Fruit fly (Drosophila melanogaster) Kc167 (cell line): Measurements from ENCODE around the gene ed.

Source experiments
- Myc ChIP-seq: fragments of >200 bp; optimal IDR thresholded peaks from 2 replicates; lab custom pipeline; 2017; ENCODE audit warnings: missing external identifiers
- Sin3A ChIP-seq: fragments of >200 bp; optimal IDR thresholded peaks from 2 replicates; lab custom pipeline; 2018; ENCODE audit warnings: missing external identifiers
- h ChIP-seq: fragments of >200 bp; optimal IDR thresholded peaks from 3 replicates; lab custom pipeline; 2018; ENCODE audit warnings: missing external identifiers
- insv ChIP-seq: fragments of >200 bp; optimal IDR thresholded peaks from 3 replicates; lab custom pipeline; 2018; ENCODE audit warnings: missing external identifiers
- psq ChIP-seq: fragments of >200 bp; optimal IDR thresholded peaks from 2 replicates; lab custom pipeline; 2017; ENCODE audit warnings: missing external identifiers
- ttk ChIP-seq: sonication (Bioruptor generic); optimal IDR thresholded peaks from 2 replicates; lab custom pipeline; 2017; ENCODE audit warnings: missing external identifiers

DNA sequence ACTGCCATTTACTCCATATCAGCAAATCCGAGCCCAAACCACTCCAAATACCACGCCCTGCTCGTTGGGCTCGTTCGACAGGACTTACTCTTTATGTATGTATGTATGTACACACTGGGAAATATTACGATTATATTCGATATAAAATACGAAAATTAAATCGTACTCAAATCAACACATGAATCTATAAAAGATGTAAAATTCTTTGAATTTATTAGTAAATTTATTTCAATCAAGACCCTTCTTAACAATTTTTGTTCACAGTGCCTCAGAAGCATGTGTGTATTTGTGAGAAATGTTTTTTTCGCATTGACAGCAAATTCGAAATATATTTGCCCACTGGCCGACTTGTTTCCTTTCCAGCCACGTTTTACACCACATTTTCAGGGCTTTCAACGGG, 115.1 kb downstream of the ed start:
- no peak for TF ChIP-seq Myc
- no peak for TF ChIP-seq psq
- TF ChIP-seq h, result no peak
- TF ChIP-seq ttk (lab: Kevin White, UChicago), result no peak
- TF ChIP-seq Sin3A (lab: Kevin White, UChicago), result no peak
- TF ChIP-seq insv, result no peak
